Worm (Caenorhabditis elegans): Measurements from ENCODE around the gene cku-80.

DNA sequence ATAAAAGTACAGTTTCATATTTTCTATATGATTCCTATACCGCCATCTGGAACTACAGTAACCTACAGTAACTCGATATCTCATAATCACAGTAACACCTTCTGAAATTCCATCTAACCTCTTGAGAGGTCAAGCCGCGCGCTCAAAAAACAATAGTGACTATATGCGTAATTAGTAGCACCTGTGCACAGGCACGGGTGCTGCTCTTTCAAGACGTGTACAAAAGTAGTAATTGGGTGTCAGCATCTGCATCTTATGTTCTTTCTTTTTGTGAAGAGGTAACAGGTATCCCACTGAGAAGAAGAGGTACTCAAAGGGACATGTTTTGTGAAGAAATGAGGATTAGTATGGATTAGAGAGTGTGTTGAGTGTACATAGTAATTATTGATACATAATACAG, 41.7 kb downstream of the cku-80 start:
- TF ChIP-seq rnt-1 (tag; optimal IDR thresholded peaks at IDR 0.05), result no peak
- TF ChIP-seq dmd-4 (tag; optimal IDR thresholded peaks at IDR 0.05; ENCODE audit: borderline replicate concordance), result no peak
- TF ChIP-seq lin-11 (tag; optimal IDR thresholded peaks at IDR 0.05), result no peak
- no peak for TF ChIP-seq ceh-48 (tag; optimal IDR thresholded peaks at IDR 0.05)
- TF ChIP-seq ceh-45 (GFP tag; IDR thresholded peaks at IDR 0.05), result no peak
- TF ChIP-seq ceh-2 (tag; optimal IDR thresholded peaks at IDR 0.05), result no peak
- TF ChIP-seq ets-4 (tag; optimal IDR thresholded peaks at IDR 0.05), result no peak

Data from whole organism, late embryonic.